Worm (Caenorhabditis elegans) whole organism, L2 larva: ENCODE measurements around the gene pgm-1.

ENCODE experiments used
- unc-62 ChIP-seq: fragments of 150-350 bp; optimal IDR thresholded peaks from 2 replicates; lab custom pipeline; 2014; ENCODE audit warnings: missing biosample characterization, missing genetic modification reagents, missing genetic modification characterization
- zag-1 ChIP-seq: fragments of 150-350 bp; optimal IDR thresholded peaks from 2 replicates; lab custom pipeline; 2014; ENCODE audit warnings: missing biosample characterization, missing genetic modification characterization

DNA sequence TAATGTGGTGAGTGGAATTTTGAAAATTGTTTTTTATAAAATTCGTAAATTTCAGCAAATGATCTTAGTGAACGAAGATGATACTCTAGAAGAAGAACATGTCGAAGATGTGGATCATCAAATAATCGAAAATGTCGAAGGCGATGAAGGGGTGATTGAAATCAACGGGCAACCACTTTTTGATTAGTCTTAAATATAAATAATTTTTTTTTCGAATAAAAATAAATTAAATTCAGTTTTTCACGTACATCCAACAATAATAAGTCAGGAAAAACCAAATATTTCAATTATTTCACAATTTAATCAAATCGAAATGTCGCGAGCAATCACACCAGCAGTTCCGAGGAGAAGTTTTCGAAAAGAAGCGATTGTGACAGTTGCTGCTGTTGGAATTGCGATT, 48.5 kb downstream of the pgm-1 start, which contains the start of gene ZK546.4:
- TF ChIP-seq zag-1 (tag; lab: Kevin White, UChicago) (no peak), unc-62 (GFP tag; lab: Kevin White, UChicago) (no peak)
